Fruit fly (Drosophila melanogaster) whole organism, embryonic: ENCODE measurements around the gene faf.

ENCODE experiments used
- Atf-2 ChIP-seq: fragments of 200-800 bp; sonication (Bioruptor generic); optimal IDR thresholded peaks from 2 replicates; lab custom pipeline; 2016; ENCODE audit warnings: missing biosample characterization, missing genetic modification characterization
- BEAF-32 ChIP-seq: fragments of 200-800 bp; sonication (Bioruptor generic); optimal IDR thresholded peaks from 3 replicates; lab custom pipeline; 2017; ENCODE audit warnings: missing biosample characterization, missing genetic modification characterization, mild to moderate bottlenecking, moderate library complexity, missing genetic modification reagents
- CG10462 ChIP-seq: fragments of 200-800 bp; sonication (Bioruptor generic); optimal IDR thresholded peaks from 2 replicates; lab custom pipeline; 2016; ENCODE audit warnings: missing biosample characterization, missing genetic modification characterization
- CG10565 ChIP-seq: fragments of 200-800 bp; sonication (Bioruptor generic); optimal IDR thresholded peaks from 3 replicates; lab custom pipeline; 2016; ENCODE audit warnings: missing biosample characterization, mild to moderate bottlenecking, missing genetic modification characterization
- CG11398 ChIP-seq: fragments of 200-800 bp; sonication (Bioruptor generic); optimal IDR thresholded peaks from 2 replicates; lab custom pipeline; 2016; ENCODE audit warnings: missing biosample characterization, missing genetic modification characterization
- CG1233 ChIP-seq: fragments of 200-800 bp; sonication (Bioruptor generic); optimal IDR thresholded peaks from 4 replicates; lab custom pipeline; 2018; ENCODE audit warnings: missing biosample characterization, mild to moderate bottlenecking, missing genetic modification characterization
- CG14441 ChIP-seq: fragments of 200-800 bp; sonication (Bioruptor generic); IDR thresholded peaks from 2 replicates; pipeline ENCODE4 v1.3.6; 2022; ENCODE audit warnings: missing biosample characterization, missing genetic modification characterization
- CG17186 ChIP-seq: fragments of 200-800 bp; sonication (Bioruptor generic); optimal IDR thresholded peaks from 3 replicates; lab custom pipeline; 2017; ENCODE audit warnings: missing biosample characterization, missing genetic modification reagents, missing genetic modification characterization
- CG18262 ChIP-seq: fragments of 200-800 bp; optimal IDR thresholded peaks from 3 replicates; lab custom pipeline; 2019; ENCODE audit warnings: missing biosample characterization, mild to moderate bottlenecking, missing genetic modification characterization, moderate library complexity
- CG2199 ChIP-seq: fragments of 200-800 bp; sonication (Bioruptor generic); IDR thresholded peaks from 3 replicates; pipeline ENCODE4 v1.3.6; 2022; ENCODE audit warnings: missing biosample characterization, missing genetic modification characterization
- CG31441 ChIP-seq: fragments of 200-800 bp; sonication (Bioruptor generic); IDR thresholded peaks from 2 replicates; pipeline ENCODE4 v1.3.6; 2022; ENCODE audit warnings: missing biosample characterization, missing genetic modification characterization
- CG3281 ChIP-seq: fragments of 200-800 bp; sonication (Bioruptor generic); optimal IDR thresholded peaks from 3 replicates; lab custom pipeline; 2017; ENCODE audit warnings: missing biosample characterization, mild to moderate bottlenecking, missing genetic modification characterization
- CG34376 ChIP-seq: fragments of 200-800 bp; sonication (Bioruptor generic); optimal IDR thresholded peaks from 2 replicates; lab custom pipeline; 2018; ENCODE audit warnings: missing biosample characterization, mild to moderate bottlenecking, missing genetic modification characterization
- CG4328 ChIP-seq: fragments of 200-800 bp; sonication (Bioruptor generic); optimal IDR thresholded peaks from 3 replicates; lab custom pipeline; 2017; ENCODE audit warnings: missing biosample characterization, missing genetic modification reagents, missing genetic modification characterization
- CG5245 ChIP-seq: fragments of 200-800 bp; sonication (Bioruptor generic); optimal IDR thresholded peaks from 3 replicates; lab custom pipeline; 2016; ENCODE audit warnings: missing biosample characterization, missing genetic modification characterization
- CG5953 ChIP-seq: fragments of 200-800 bp; sonication (Bioruptor generic); IDR thresholded peaks from 2 replicates; pipeline ENCODE4 v1.3.6; 2022; ENCODE audit warnings: missing biosample characterization, missing genetic modification characterization
- CG8924 ChIP-seq: fragments of 200-800 bp; optimal IDR thresholded peaks from 3 replicates; lab custom pipeline; 2019; ENCODE audit warnings: missing biosample characterization, mild to moderate bottlenecking, missing genetic modification characterization, moderate library complexity
- CG9215 ChIP-seq: fragments of 200-800 bp; sonication (Bioruptor generic); IDR thresholded peaks from 2 replicates; pipeline ENCODE4 v1.3.6; 2022; ENCODE audit warnings: missing biosample characterization, missing genetic modification characterization
- Dbx ChIP-seq: fragments of 200-800 bp; sonication (Bioruptor generic); IDR thresholded peaks from 3 replicates; pipeline ENCODE4 v1.3.6; 2022; ENCODE audit warnings: missing biosample characterization, missing genetic modification characterization
- Dll ChIP-seq: fragments of 200-800 bp; sonication (Bioruptor generic); IDR thresholded peaks from 4 replicates; pipeline ENCODE4 v1.3.6; 2022; ENCODE audit warnings: missing biosample characterization, missing genetic modification characterization; ENCODE audit not compliant: partially characterized antibody
- Dref ChIP-seq: fragments of 200-800 bp; sonication (Bioruptor generic); IDR thresholded peaks from 2 replicates; pipeline ENCODE4 v1.3.6; 2022; ENCODE audit warnings: missing biosample characterization, missing genetic modification characterization
- ERR ChIP-seq: fragments of 200-800 bp; sonication (Bioruptor generic); optimal IDR thresholded peaks from 2 replicates; lab custom pipeline; 2016; ENCODE audit warnings: missing biosample characterization, missing genetic modification characterization
- Gug ChIP-seq: fragments of 200-800 bp; sonication (Bioruptor generic); IDR thresholded peaks from 4 replicates; pipeline ENCODE4 v1.3.6; 2022; ENCODE audit warnings: missing biosample characterization, missing genetic modification characterization
- H2.0 ChIP-seq: fragments of 200-800 bp; sonication (Bioruptor generic); IDR thresholded peaks from 2 replicates; pipeline ENCODE4 v1.3.6; 2022; ENCODE audit warnings: missing biosample characterization, missing genetic modification characterization
- Hand ChIP-seq: fragments of 200-800 bp; sonication (Bioruptor generic); optimal IDR thresholded peaks from 2 replicates; lab custom pipeline; 2017; ENCODE audit warnings: mild to moderate bottlenecking, missing biosample characterization, missing genetic modification reagents, missing genetic modification characterization
- Hmr ChIP-seq: fragments of 200-800 bp; sonication (Bioruptor generic); optimal IDR thresholded peaks from 3 replicates; lab custom pipeline; 2017; ENCODE audit warnings: mild to moderate bottlenecking, missing biosample characterization, missing genetic modification reagents, missing genetic modification characterization
- Hr39 ChIP-seq: fragments of >200 bp; optimal IDR thresholded peaks from 2 replicates; lab custom pipeline; 2017
- Mes4 ChIP-seq: fragments of 200-800 bp; sonication (Bioruptor generic); optimal IDR thresholded peaks from 2 replicates; lab custom pipeline; 2016; ENCODE audit warnings: missing biosample characterization, missing genetic modification characterization
- Rfx ChIP-seq: fragments of 200-800 bp; sonication (Bioruptor generic); IDR thresholded peaks from 2 replicates; pipeline ENCODE4 v1.3.6; 2022; ENCODE audit warnings: missing biosample characterization, missing genetic modification characterization
- Spps ChIP-seq: fragments of 200-800 bp; sonication (Bioruptor generic); optimal IDR thresholded peaks from 2 replicates; lab custom pipeline; 2018; ENCODE audit warnings: missing biosample characterization, mild to moderate bottlenecking, missing genetic modification characterization
- Taf1 ChIP-seq: fragments of 200-800 bp; sonication (Bioruptor generic); IDR thresholded peaks from 2 replicates; pipeline ENCODE4 v1.3.6; 2022; ENCODE audit warnings: missing biosample characterization, missing genetic modification characterization
- YL-1 ChIP-seq: fragments of 200-800 bp; sonication (Bioruptor generic); optimal IDR thresholded peaks from 3 replicates; lab custom pipeline; 2017; ENCODE audit warnings: missing biosample characterization, mild to moderate bottlenecking, missing genetic modification characterization
- corto ChIP-seq: fragments of 200-800 bp; sonication (Bioruptor generic); optimal IDR thresholded peaks from 2 replicates; lab custom pipeline; 2016; ENCODE audit warnings: missing biosample characterization, mild to moderate bottlenecking, missing genetic modification characterization, moderate library complexity
- cwo ChIP-seq: fragments of 200-800 bp; sonication (Bioruptor generic); optimal IDR thresholded peaks from 3 replicates; lab custom pipeline; 2017; ENCODE audit warnings: missing biosample characterization, missing genetic modification characterization, mild to moderate bottlenecking, moderate library complexity, missing genetic modification reagents
- emc ChIP-seq: fragments of 200-800 bp; sonication (Bioruptor generic); optimal IDR thresholded peaks from 2 replicates; lab custom pipeline; 2016; ENCODE audit warnings: missing biosample characterization, missing genetic modification characterization
- fru ChIP-seq: fragments of >200 bp; optimal IDR thresholded peaks from 2 replicates; lab custom pipeline; 2017
- her ChIP-seq: fragments of 200-800 bp; sonication (Bioruptor generic); optimal IDR thresholded peaks from 2 replicates; lab custom pipeline; 2016; ENCODE audit warnings: missing biosample characterization, missing genetic modification characterization
- lab ChIP-seq: fragments of 200-800 bp; sonication (Bioruptor generic); optimal IDR thresholded peaks from 3 replicates; lab custom pipeline; 2017; ENCODE audit warnings: missing biosample characterization, missing genetic modification characterization, mild to moderate bottlenecking, moderate library complexity, missing genetic modification reagents
- org-1 ChIP-seq: fragments of 200-800 bp; sonication (Bioruptor generic); optimal IDR thresholded peaks from 2 replicates; lab custom pipeline; 2017; ENCODE audit warnings: missing biosample characterization, missing genetic modification characterization
- pb ChIP-seq: fragments of 200-800 bp; sonication (Bioruptor generic); optimal IDR thresholded peaks from 3 replicates; lab custom pipeline; 2016; ENCODE audit warnings: missing biosample characterization, missing genetic modification characterization
- pfk ChIP-seq: fragments of 200-800 bp; sonication (Bioruptor generic); optimal IDR thresholded peaks from 2 replicates; lab custom pipeline; 2018; ENCODE audit warnings: missing biosample characterization, mild to moderate bottlenecking, missing genetic modification characterization, moderate library complexity
- pita ChIP-seq: fragments of 200-800 bp; sonication (Bioruptor generic); optimal IDR thresholded peaks from 2 replicates; lab custom pipeline; 2017; ENCODE audit warnings: missing biosample characterization, mild to moderate bottlenecking, missing genetic modification characterization
- pnt ChIP-seq: fragments of 200-800 bp; sonication (Bioruptor generic); optimal IDR thresholded peaks from 3 replicates; lab custom pipeline; 2016; ENCODE audit warnings: missing biosample characterization, missing genetic modification characterization
- run ChIP-seq: fragments of 200-800 bp; sonication (Bioruptor generic); optimal IDR thresholded peaks from 3 replicates; lab custom pipeline; 2018; ENCODE audit warnings: missing biosample characterization, mild to moderate bottlenecking, missing genetic modification characterization
- sc ChIP-seq, 3 experiments: fragments of >200 bp in 2 of 3; fragments of 200-800 bp in 1 of 3; sonication (Bioruptor generic) in 1 of 3; optimal IDR thresholded peaks; 2 replicates in 2 of 3; 3 replicates in 1 of 3; lab custom pipeline; 2017; ENCODE audit warnings: mild to moderate bottlenecking in 1 of 3, missing biosample characterization in 1 of 3, missing genetic modification characterization in 1 of 3, missing genetic modification reagents in 1 of 3
- schlank ChIP-seq: fragments of 200-800 bp; sonication (Bioruptor generic); optimal IDR thresholded peaks from 2 replicates; lab custom pipeline; 2018; ENCODE audit warnings: missing biosample characterization, mild to moderate bottlenecking, missing genetic modification characterization
- scrt ChIP-seq: fragments of 200-800 bp; sonication (Bioruptor generic); optimal IDR thresholded peaks from 2 replicates; lab custom pipeline; 2018; ENCODE audit warnings: missing biosample characterization, mild to moderate bottlenecking, missing genetic modification characterization, moderate library complexity
- tio ChIP-seq: fragments of 200-800 bp; sonication (Bioruptor generic); optimal IDR thresholded peaks from 2 replicates; lab custom pipeline; 2017; ENCODE audit warnings: missing biosample characterization, missing genetic modification characterization, inconsistent platforms
- tll ChIP-seq, 2 experiments: fragments of 200-800 bp in 1 of 2; fragments of >200 bp in 1 of 2; sonication (Bioruptor generic) in 1 of 2; optimal IDR thresholded peaks; 2 replicates each; lab custom pipeline; 2017 to 2019; ENCODE audit warnings: missing biosample characterization in 2 of 2, missing genetic modification characterization in 2 of 2, mild to moderate bottlenecking in 1 of 2, moderate library complexity in 1 of 2
- vnd ChIP-seq: fragments of 200-800 bp; sonication (Bioruptor generic); IDR thresholded peaks from 3 replicates; pipeline ENCODE4 v1.3.6; 2022; ENCODE audit warnings: missing biosample characterization, missing genetic modification characterization; ENCODE audit not compliant: partially characterized antibody
- z ChIP-seq: fragments of 200-800 bp; sonication (Bioruptor generic); IDR thresholded peaks from 3 replicates; pipeline ENCODE4 v1.3.6; 2022; ENCODE audit warnings: missing biosample characterization, missing genetic modification characterization

The faf gene

DNA sequence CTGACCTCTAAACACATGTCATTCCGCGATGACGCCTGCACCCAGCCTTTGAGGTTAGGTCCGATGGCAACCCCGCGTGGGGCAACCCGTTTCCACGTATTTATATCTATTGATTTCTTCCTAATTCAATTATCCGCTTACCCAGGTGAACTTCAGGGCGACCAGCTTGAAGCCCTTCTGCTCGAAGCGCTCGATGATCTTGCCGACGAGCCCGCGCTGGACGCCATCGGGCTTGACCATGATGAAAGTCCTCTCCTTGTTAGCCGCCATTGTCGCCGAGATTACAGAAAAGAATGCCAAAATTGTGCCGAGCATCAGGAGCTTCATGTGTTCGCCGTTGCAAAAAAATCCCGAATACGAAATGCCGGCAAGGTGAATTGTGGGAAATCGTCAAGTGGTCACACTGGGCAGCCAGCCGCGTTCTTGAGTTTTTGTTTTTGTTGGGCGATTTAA, 31.2 kb upstream of the faf start, which contains the start of gene awd (continued):
- TF ChIP-seq CG34376 (GFP tag; lab: Kevin White, UChicago) (no peak), CG17186 (GFP tag; lab: Kevin White, UChicago) (peak; percentile 60), CG5245 (no peak), CG9215 (no peak), her (peak; percentile 77), CG10462 (GFP tag; lab: Kevin White, UChicago) (no peak), Rfx (GFP tag; lab: Robert Waterston, UW) (no peak), Hand (GFP tag; lab: Kevin White, UChicago) (no peak), tll (GFP tag; optimal IDR thresholded peaks at IDR 0.05; lab: Kevin White, UChicago) (no peak), CG2199 (GFP tag; lab: Robert Waterston, UW) (0 out of 3 replicates have a peak, but pooled peaks have one; percentile 11), z (GFP tag; lab: Robert Waterston, UW) (no peak), Dbx (GFP tag; lab: Robert Waterston, UW) (no peak; the same call in 2 of the 3 replicates), pnt (GFP tag; lab: Kevin White, UChicago) (no peak), BEAF-32 (GFP tag; lab: Kevin White, UChicago) (peak; percentile 43), Hr39 (lab: Kevin White, UChicago) (no peak), lab (GFP tag; lab: Kevin White, UChicago) (no peak), CG31441 (GFP tag; lab: Robert Waterston, UW) (no peak), cwo (no peak), Gug (GFP tag; lab: Robert Waterston, UW) (no peak), Mes4 (GFP tag; lab: Kevin White, UChicago) (no peak), schlank (tag; lab: Kevin White, UChicago) (no peak), YL-1 (GFP tag; lab: Kevin White, UChicago) (peak; percentile 59), CG11398 (GFP tag; lab: Kevin White, UChicago) (no peak), scrt (GFP tag; lab: Kevin White, UChicago) (peak; percentile 16), run (tag; lab: Kevin White, UChicago) (no peak), CG4328 (GFP tag; lab: Kevin White, UChicago) (no peak), CG3281 (GFP tag; lab: Kevin White, UChicago) (peak; percentile 34), sc (optimal IDR thresholded peaks at IDR 0.05; lab: Kevin White, UChicago) (no peak), sc (GFP tag; optimal IDR thresholded peaks at IDR 0.05; lab: Kevin White, UChicago) (no peak), ERR (peak; percentile 20), CG5953 (GFP tag; lab: Robert Waterston, UW) (no peak), Spps (tag; lab: Kevin White, UChicago) (no peak), CG14441 (GFP tag; lab: Robert Waterston, UW) (no peak), pita (no peak), emc (GFP tag; lab: Kevin White, UChicago) (no peak), CG8924 (peak; percentile 49), Dref (peak; percentile 48), Hmr (no peak), corto (no peak), CG18262 (tag; lab: Kevin White, UChicago) (no peak), pb (no peak), tio (GFP tag; lab: Kevin White, UChicago) (no peak), Dll (GFP tag; lab: Robert Waterston, UW) (peak; percentile 26; the same call in 1 of the 4 replicates), Atf-2 (GFP tag; lab: Kevin White, UChicago) (no peak), Taf1 (GFP tag; lab: Robert Waterston, UW) (no peak), CG10565 (GFP tag; lab: Kevin White, UChicago) (no peak), org-1 (GFP tag; lab: Kevin White, UChicago) (no peak), fru (lab: Kevin White, UChicago) (no peak), pfk (GFP tag; lab: Kevin White, UChicago) (peak; percentile 30), H2.0 (GFP tag; lab: Robert Waterston, UW) (no peak), vnd (GFP tag; lab: Robert Waterston, UW) (no peak), CG1233 (GFP tag; lab: Kevin White, UChicago) (no peak)
